Worm (Caenorhabditis elegans) whole organism, L1 larva: ENCODE data around the gene nhr-27.

Source experiments
- C04F5.9 ChIP-seq: sonication (generic microtip); optimal IDR thresholded peaks from 2 replicates; lab custom pipeline; 2016; ENCODE audit warnings: missing genetic modification characterization, missing compliant biosample characterization
- C34B4.2 ChIP-seq: sonication (generic microtip); optimal IDR thresholded peaks from 2 replicates; lab custom pipeline; 2017; ENCODE audit warnings: mild to moderate bottlenecking, missing genetic modification characterization, missing compliant biosample characterization
- F16B12.6 ChIP-seq: fragments of 150-350 bp; optimal IDR thresholded peaks from 2 replicates; lab custom pipeline; 2014; ENCODE audit warnings: missing biosample characterization, missing genetic modification characterization
- Y116A8C.19 ChIP-seq: sonication (generic microtip); optimal IDR thresholded peaks from 2 replicates; lab custom pipeline; 2016; ENCODE audit warnings: missing compliant biosample characterization, missing genetic modification characterization, borderline replicate concordance
- aly-2 ChIP-seq: fragments of 150-350 bp; optimal IDR thresholded peaks from 2 replicates; lab custom pipeline; 2014; ENCODE audit warnings: missing biosample characterization, missing genetic modification characterization
- ceh-8 ChIP-seq: fragments of 200-800 bp; sonication (Bioruptor generic); optimal IDR thresholded peaks from 2 replicates; lab custom pipeline; 2018; ENCODE audit warnings: mild to moderate bottlenecking, missing genetic modification characterization, moderate library complexity, missing compliant biosample characterization
- ceh-90 ChIP-seq: sonication (generic microtip); optimal IDR thresholded peaks from 2 replicates; lab custom pipeline; 2016; ENCODE audit warnings: missing genetic modification characterization, missing compliant biosample characterization
- ces-1 ChIP-seq: fragments of 150-350 bp; optimal IDR thresholded peaks from 2 replicates; lab custom pipeline; 2014; ENCODE audit warnings: missing biosample characterization, missing genetic modification reagents, missing genetic modification characterization
- dpl-1 ChIP-seq, 3 experiments: fragments of 150-350 bp in 2 of 3; sonication (generic microtip) in 1 of 3; optimal IDR thresholded peaks; 2 replicates each; lab custom pipeline; 2014 to 2017; ENCODE audit warnings: missing biosample characterization in 3 of 3, missing genetic modification characterization in 3 of 3, missing genetic modification reagents in 3 of 3
- efl-1 ChIP-seq, 4 experiments: fragments of 150-350 bp; optimal IDR thresholded peaks in 3 of 4; peaks in 1 of 4; 1 replicate in 1 of 4; 2 replicates in 3 of 4; lab custom pipeline; 2014; ENCODE audit warnings: missing biosample characterization in 2 of 4, missing genetic modification characterization in 2 of 4, missing genetic modification reagents in 2 of 4
- efl-3 ChIP-seq: fragments of 200-800 bp; sonication (Bioruptor generic); optimal IDR thresholded peaks from 2 replicates; lab custom pipeline; 2018; ENCODE audit warnings: mild to moderate bottlenecking, missing genetic modification characterization, missing compliant biosample characterization
- ets-5 ChIP-seq: fragments of 200-800 bp; sonication (Bioruptor generic); IDR thresholded peaks from 2 replicates; pipeline ENCODE4 v1.3.6; 2022; ENCODE audit warnings: missing genetic modification characterization, missing compliant biosample characterization
- fkh-10 ChIP-seq: sonication (generic microtip); optimal IDR thresholded peaks from 2 replicates; lab custom pipeline; 2017; ENCODE audit warnings: missing biosample characterization, missing genetic modification reagents, missing genetic modification characterization
- fkh-4 ChIP-seq: sonication (generic microtip); optimal IDR thresholded peaks from 2 replicates; lab custom pipeline; 2016; ENCODE audit warnings: missing compliant biosample characterization, missing genetic modification characterization, borderline replicate concordance
- fos-1 ChIP-seq: fragments of 150-350 bp; optimal IDR thresholded peaks from 2 replicates; lab custom pipeline; 2014; ENCODE audit warnings: missing biosample characterization, missing genetic modification characterization
- grh-1 ChIP-seq: fragments of 200-800 bp; sonication (Bioruptor generic); IDR thresholded peaks from 2 replicates; pipeline ENCODE4 v1.3.6; 2022; ENCODE audit warnings: missing genetic modification reagents, missing genetic modification characterization, missing compliant biosample characterization
- hlh-17 ChIP-seq: fragments of 200-800 bp; sonication (Bioruptor generic); optimal IDR thresholded peaks from 2 replicates; lab custom pipeline; 2018; ENCODE audit warnings: missing genetic modification characterization, mild to moderate bottlenecking, missing compliant biosample characterization, moderate library complexity, borderline replicate concordance
- hlh-4 ChIP-seq: sonication (generic microtip); optimal IDR thresholded peaks from 2 replicates; lab custom pipeline; 2016; ENCODE audit warnings: mild to moderate bottlenecking, missing genetic modification characterization, missing compliant biosample characterization
- irx-1 ChIP-seq: sonication (generic microtip); optimal IDR thresholded peaks from 2 replicates; lab custom pipeline; 2016; ENCODE audit warnings: missing genetic modification characterization, missing compliant biosample characterization
- lin-13 ChIP-seq: fragments of 150-350 bp; optimal IDR thresholded peaks from 2 replicates; lab custom pipeline; 2014; ENCODE audit warnings: missing biosample characterization, missing genetic modification reagents, missing genetic modification characterization
- lin-14 ChIP-seq: fragments of 200-800 bp; sonication (Bioruptor generic); optimal IDR thresholded peaks from 2 replicates; lab custom pipeline; 2018; ENCODE audit warnings: mild to moderate bottlenecking, missing genetic modification characterization, moderate library complexity, missing compliant biosample characterization
- lin-15B ChIP-seq: fragments of 150-350 bp; sonication (generic microtip); optimal IDR thresholded peaks from 3 replicates; lab custom pipeline; 2014; ENCODE audit warnings: missing biosample characterization, missing genetic modification characterization
- lin-39 ChIP-seq: fragments of 150-350 bp; optimal IDR thresholded peaks from 2 replicates; lab custom pipeline; 2014; ENCODE audit warnings: missing biosample characterization, missing genetic modification reagents, missing genetic modification characterization
- lir-3 ChIP-seq: sonication (generic microtip); optimal IDR thresholded peaks from 2 replicates; lab custom pipeline; 2016; ENCODE audit warnings: mild to moderate bottlenecking, missing genetic modification characterization, moderate library complexity, missing compliant biosample characterization; ENCODE audit not compliant: poor library complexity
- lsy-2 ChIP-seq, 2 experiments: fragments of 150-350 bp; optimal IDR thresholded peaks; 2 replicates each; lab custom pipeline; 2014; ENCODE audit warnings: missing biosample characterization in 2 of 2, missing genetic modification characterization in 2 of 2
- mep-1 ChIP-seq: fragments of 150-350 bp; optimal IDR thresholded peaks from 2 replicates; lab custom pipeline; 2014; ENCODE audit warnings: missing biosample characterization, missing genetic modification characterization
- nhr-12 ChIP-seq: sonication (generic microtip); optimal IDR thresholded peaks from 2 replicates; lab custom pipeline; 2017; ENCODE audit warnings: missing biosample characterization, missing genetic modification characterization
- nhr-20 ChIP-seq: sonication (generic microtip); optimal IDR thresholded peaks from 2 replicates; lab custom pipeline; 2016; ENCODE audit warnings: mild to moderate bottlenecking, missing genetic modification characterization, missing compliant biosample characterization
- nhr-237 ChIP-seq: fragments of 150-350 bp; optimal IDR thresholded peaks from 2 replicates; lab custom pipeline; 2014; ENCODE audit warnings: missing biosample characterization, missing genetic modification characterization
- nhr-28 ChIP-seq: fragments of 150-350 bp; optimal IDR thresholded peaks from 2 replicates; lab custom pipeline; 2014; ENCODE audit warnings: missing biosample characterization, missing genetic modification characterization
- nhr-76 ChIP-seq: sonication (generic microtip); optimal IDR thresholded peaks from 2 replicates; lab custom pipeline; 2017; ENCODE audit warnings: missing biosample characterization, missing genetic modification characterization
- pag-3 ChIP-seq: sonication (generic microtip); optimal IDR thresholded peaks from 2 replicates; lab custom pipeline; 2017; ENCODE audit warnings: missing genetic modification characterization, mild to moderate bottlenecking, missing compliant biosample characterization, antibody characterized with exemption, borderline replicate concordance; ENCODE audit not compliant: insufficient read depth
- pax-3 ChIP-seq: fragments of 200-800 bp; sonication (Bioruptor generic); optimal IDR thresholded peaks from 2 replicates; lab custom pipeline; 2018; ENCODE audit warnings: mild to moderate bottlenecking, missing genetic modification characterization, moderate library complexity, missing compliant biosample characterization
- snpc-4 ChIP-seq: fragments of 150-350 bp; optimal IDR thresholded peaks from 2 replicates; lab custom pipeline; 2014; ENCODE audit warnings: missing biosample characterization, missing genetic modification characterization
- snu-23 ChIP-seq: sonication (generic microtip); optimal IDR thresholded peaks from 2 replicates; lab custom pipeline; 2016; ENCODE audit warnings: missing genetic modification characterization, missing compliant biosample characterization
- sox-4 ChIP-seq: sonication (generic microtip); optimal IDR thresholded peaks from 2 replicates; lab custom pipeline; 2016; ENCODE audit warnings: missing genetic modification characterization, missing compliant biosample characterization
- sptf-1 ChIP-seq: fragments of 150-350 bp; optimal IDR thresholded peaks from 2 replicates; lab custom pipeline; 2014; ENCODE audit warnings: missing biosample characterization, missing genetic modification characterization
- sup-37 ChIP-seq: fragments of 200-800 bp; sonication (Bioruptor generic); optimal IDR thresholded peaks from 2 replicates; lab custom pipeline; 2018; ENCODE audit warnings: mild to moderate bottlenecking, missing genetic modification characterization, missing compliant biosample characterization
- unc-62 ChIP-seq: fragments of 150-350 bp; optimal IDR thresholded peaks from 2 replicates; lab custom pipeline; 2014; ENCODE audit warnings: missing biosample characterization, missing genetic modification reagents, missing genetic modification characterization
- unc-98 ChIP-seq: fragments of 200-800 bp; sonication (Bioruptor generic); IDR thresholded peaks from 2 replicates; pipeline ENCODE4 v1.3.6; 2022; ENCODE audit warnings: missing genetic modification characterization, missing compliant biosample characterization
- zag-1 ChIP-seq: fragments of 150-350 bp; optimal IDR thresholded peaks from 2 replicates; lab custom pipeline; 2014; ENCODE audit warnings: missing biosample characterization, missing genetic modification characterization
- ztf-11 ChIP-seq, 2 experiments: sonication (generic microtip); optimal IDR thresholded peaks; 2 replicates each; lab custom pipeline; 2016 to 2017; ENCODE audit warnings: missing genetic modification characterization in 2 of 2, missing biosample characterization in 1 of 2, missing compliant biosample characterization in 1 of 2
- ztf-4 ChIP-seq: fragments of 150-350 bp; optimal IDR thresholded peaks from 2 replicates; lab custom pipeline; 2014; ENCODE audit warnings: missing biosample characterization, missing genetic modification characterization

nhr-27 gene

ce11 chrX:12664987-12665451 is 143.1 kb downstream of the nhr-27 start (continued):
- peak; percentile 17 to 18 for TF ChIP-seq efl-1 (optimal IDR thresholded peaks at IDR 0.05; lab: Kevin White, UChicago)
- TF ChIP-seq efl-1 (GFP tag; optimal IDR thresholded peaks at IDR 0.05 in 1 of 2; lab: Kevin White, UChicago) = peak in 1 of 2 experiments; percentile 93
- no peak for TF ChIP-seq fkh-4 (tag; lab: Kevin White, UChicago)
- TF ChIP-seq lin-39 (tag; lab: Kevin White, UChicago) = no peak
- peak; percentile 71 for TF ChIP-seq ztf-4 (tag; lab: Kevin White, UChicago)
- peak; percentile 42 for TF ChIP-seq fos-1 (tag; lab: Kevin White, UChicago)
- peak; percentile 24 for TF ChIP-seq lin-13
- TF ChIP-seq sox-4 (tag; lab: Kevin White, UChicago) = peak; percentile 50
- TF ChIP-seq efl-3 (GFP tag; lab: Kevin White, UChicago) = no peak
- no peak for TF ChIP-seq ces-1 (GFP tag; lab: Kevin White, UChicago)
- no peak for TF ChIP-seq sup-37 (GFP tag; lab: Kevin White, UChicago)
- peak; percentile 63 for TF ChIP-seq mep-1 (tag; lab: Kevin White, UChicago)
- TF ChIP-seq nhr-237 = no peak
- peak; percentile 28 to 69 for TF ChIP-seq lsy-2 (tag; optimal IDR thresholded peaks at IDR 0.05; lab: Kevin White, UChicago)
- TF ChIP-seq lin-14 (GFP tag; lab: Kevin White, UChicago) = peak; percentile 68
- TF ChIP-seq dpl-1 (GFP tag; optimal IDR thresholded peaks at IDR 0.05; lab: Kevin White, UChicago) = peak in 2 of 3 experiments; percentile 20 to 32
- no peak for TF ChIP-seq zag-1 (tag; lab: Kevin White, UChicago)
- TF ChIP-seq C04F5.9 (tag; lab: Kevin White, UChicago) = no peak
- TF ChIP-seq ets-5 (GFP tag; lab: Robert Waterston, UW) = no peak
- TF ChIP-seq pag-3 (tag; lab: Kevin White, UChicago) = no peak
- no peak for TF ChIP-seq ceh-90
- peak; percentile 53 for TF ChIP-seq fkh-10 (GFP tag; lab: Kevin White, UChicago)
- TF ChIP-seq unc-98 (GFP tag; lab: Robert Waterston, UW) = no peak
- TF ChIP-seq C34B4.2 (tag; lab: Kevin White, UChicago) = no peak
- no peak for TF ChIP-seq unc-62 (GFP tag; lab: Kevin White, UChicago)
- no peak for TF ChIP-seq nhr-28 (tag; lab: Kevin White, UChicago)
- peak; percentile 88 for TF ChIP-seq snu-23 (GFP tag; lab: Kevin White, UChicago)
- no peak for TF ChIP-seq pax-3
- TF ChIP-seq nhr-76 = no peak
- peak; percentile 7 for TF ChIP-seq snpc-4 (tag; lab: Kevin White, UChicago)
- peak; percentile 68 for TF ChIP-seq lir-3 (tag; lab: Kevin White, UChicago)
- peak in 1 of 2 experiments; percentile 59 for TF ChIP-seq ztf-11 (tag; optimal IDR thresholded peaks at IDR 0.05; lab: Kevin White, UChicago)
- no peak for TF ChIP-seq hlh-4 (tag; lab: Kevin White, UChicago)
- TF ChIP-seq hlh-17 (GFP tag; lab: Kevin White, UChicago) = no peak
- TF ChIP-seq lin-15B = no peak
- peak; percentile 50 for TF ChIP-seq irx-1 (tag; lab: Kevin White, UChicago)
- peak; percentile 31 for TF ChIP-seq ceh-8 (GFP tag; lab: Kevin White, UChicago)
- TF ChIP-seq nhr-12 (tag; lab: Kevin White, UChicago) = no peak
- peak; percentile 75 for TF ChIP-seq nhr-20 (tag; lab: Kevin White, UChicago)
- TF ChIP-seq sptf-1 (tag; lab: Kevin White, UChicago) = no peak
- peak; percentile 48; the same call in 1 of the 2 replicates for TF ChIP-seq grh-1 (GFP tag; lab: Robert Waterston, UW)
- peak; percentile 68 for TF ChIP-seq aly-2 (tag; lab: Kevin White, UChicago)
- no peak for TF ChIP-seq F16B12.6
- no peak for TF ChIP-seq Y116A8C.19 (tag; lab: Kevin White, UChicago)
- TF ChIP-seq, all 84 proteins: peak for 49
